Worm (Caenorhabditis elegans) whole organism, L2 larva: ENCODE results near the gene ZK1320.11.

Source experiments
- C34F6.9 ChIP-seq: fragments of 150-350 bp; optimal IDR thresholded peaks from 2 replicates; lab custom pipeline; 2014; ENCODE audit warnings: missing biosample characterization, missing genetic modification characterization
- R02D3.7 ChIP-seq: fragments of 150-350 bp; optimal IDR thresholded peaks from 2 replicates; lab custom pipeline; 2014; ENCODE audit warnings: missing biosample characterization, missing genetic modification characterization
- Y55F3AM.14 ChIP-seq: fragments of 200-800 bp; sonication (Bioruptor generic); optimal IDR thresholded peaks from 2 replicates; lab custom pipeline; 2018; ENCODE audit warnings: mild to moderate bottlenecking, missing genetic modification characterization, missing compliant biosample characterization
- aly-2 ChIP-seq: fragments of 150-350 bp; optimal IDR thresholded peaks from 2 replicates; lab custom pipeline; 2014; ENCODE audit warnings: missing biosample characterization, missing genetic modification characterization
- ama-1 ChIP-seq: fragments of 150-350 bp; optimal IDR thresholded peaks from 2 replicates; lab custom pipeline; 2018; ENCODE audit warnings: inconsistent platforms
- blmp-1 ChIP-seq: sonication (generic microtip); optimal IDR thresholded peaks from 2 replicates; lab custom pipeline; 2017; ENCODE audit warnings: missing genetic modification characterization, mild to moderate bottlenecking, missing compliant biosample characterization, antibody characterized with exemption, moderate library complexity; ENCODE audit not compliant: insufficient read depth
- ceh-16 ChIP-seq: fragments of 150-350 bp; optimal IDR thresholded peaks from 2 replicates; lab custom pipeline; 2014; ENCODE audit warnings: missing biosample characterization, missing genetic modification characterization
- ceh-82 ChIP-seq: fragments of 150-350 bp; optimal IDR thresholded peaks from 2 replicates; lab custom pipeline; 2014; ENCODE audit warnings: missing biosample characterization, missing genetic modification characterization
- crh-2 ChIP-seq: sonication (generic microtip); optimal IDR thresholded peaks from 2 replicates; lab custom pipeline; 2017; ENCODE audit warnings: missing biosample characterization, missing genetic modification characterization
- egl-27 ChIP-seq: sonication (generic microtip); optimal IDR thresholded peaks from 3 replicates; lab custom pipeline; 2017; ENCODE audit warnings: missing biosample characterization, missing genetic modification reagents, missing genetic modification characterization
- elt-1 ChIP-seq: fragments of 150-350 bp; optimal IDR thresholded peaks from 2 replicates; lab custom pipeline; 2014; ENCODE audit warnings: missing biosample characterization, missing genetic modification characterization
- fos-1 ChIP-seq: fragments of 150-350 bp; optimal IDR thresholded peaks from 2 replicates; lab custom pipeline; 2014; ENCODE audit warnings: missing biosample characterization, missing genetic modification characterization
- gmeb-1 ChIP-seq: fragments of 150-350 bp; optimal IDR thresholded peaks from 2 replicates; lab custom pipeline; 2014; ENCODE audit warnings: missing biosample characterization, missing genetic modification characterization
- lin-13 ChIP-seq: fragments of 150-350 bp; optimal IDR thresholded peaks from 2 replicates; lab custom pipeline; 2014; ENCODE audit warnings: missing biosample characterization, missing genetic modification reagents, missing genetic modification characterization
- lsy-2 ChIP-seq, 2 experiments: fragments of 150-350 bp in 1 of 2; sonication (generic microtip) in 1 of 2; optimal IDR thresholded peaks; 2 replicates each; lab custom pipeline; 2014 to 2017; ENCODE audit warnings: missing biosample characterization in 2 of 2, missing genetic modification characterization in 2 of 2
- mab-5 ChIP-seq: fragments of 150-350 bp; optimal IDR thresholded peaks from 2 replicates; lab custom pipeline; 2014; ENCODE audit warnings: missing biosample characterization, missing genetic modification characterization
- mbf-1 ChIP-seq: sonication (generic microtip); optimal IDR thresholded peaks from 2 replicates; lab custom pipeline; 2017; ENCODE audit warnings: missing biosample characterization, missing genetic modification characterization
- mdl-1 ChIP-seq, 2 experiments: fragments of 150-350 bp in 1 of 2; sonication (generic microtip) in 1 of 2; optimal IDR thresholded peaks; 2 replicates each; lab custom pipeline; 2017; ENCODE audit warnings: missing biosample characterization in 2 of 2, missing genetic modification characterization in 2 of 2
- nhr-10 ChIP-seq: sonication (generic microtip); optimal IDR thresholded peaks from 2 replicates; lab custom pipeline; 2017; ENCODE audit warnings: missing biosample characterization, missing genetic modification characterization
- nhr-129 ChIP-seq: fragments of 150-350 bp; optimal IDR thresholded peaks from 2 replicates; lab custom pipeline; 2014; ENCODE audit warnings: missing biosample characterization, missing genetic modification characterization
- nhr-21 ChIP-seq: fragments of 150-350 bp; optimal IDR thresholded peaks from 2 replicates; lab custom pipeline; 2014; ENCODE audit warnings: missing biosample characterization, missing genetic modification characterization
- nhr-23 ChIP-seq: fragments of 150-350 bp; optimal IDR thresholded peaks from 2 replicates; lab custom pipeline; 2014; ENCODE audit warnings: missing biosample characterization, missing genetic modification reagents, missing genetic modification characterization
- nhr-237 ChIP-seq: fragments of 150-350 bp; optimal IDR thresholded peaks from 2 replicates; lab custom pipeline; 2014; ENCODE audit warnings: missing biosample characterization, missing genetic modification characterization
- nhr-25 ChIP-seq: fragments of 150-350 bp; sonication (generic microtip); optimal IDR thresholded peaks from 3 replicates; lab custom pipeline; 2014; ENCODE audit warnings: missing biosample characterization, missing genetic modification characterization
- nhr-6 ChIP-seq: fragments of 150-350 bp; optimal IDR thresholded peaks from 2 replicates; lab custom pipeline; 2014; ENCODE audit warnings: missing biosample characterization, missing genetic modification characterization
- nhr-77 ChIP-seq: fragments of 150-350 bp; optimal IDR thresholded peaks from 2 replicates; lab custom pipeline; 2014; ENCODE audit warnings: missing biosample characterization, missing genetic modification characterization
- sem-4 ChIP-seq: fragments of 150-350 bp; optimal IDR thresholded peaks from 2 replicates; lab custom pipeline; 2014; ENCODE audit warnings: missing biosample characterization, missing genetic modification reagents, missing genetic modification characterization
- skn-1 ChIP-seq: sonication (generic microtip); optimal IDR thresholded peaks from 2 replicates; lab custom pipeline; 2017; ENCODE audit warnings: missing biosample characterization, missing genetic modification characterization
- sma-3 ChIP-seq: sonication (generic microtip); optimal IDR thresholded peaks from 2 replicates; lab custom pipeline; 2016; ENCODE audit warnings: missing genetic modification reagents, missing genetic modification characterization, missing compliant biosample characterization
- sma-9 ChIP-seq, 2 experiments: fragments of 150-350 bp in 1 of 2; sonication (generic microtip) in 1 of 2; optimal IDR thresholded peaks; 2 replicates each; lab custom pipeline; 2014 to 2016; ENCODE audit warnings: missing genetic modification characterization in 2 of 2, mild to moderate bottlenecking in 1 of 2, missing biosample characterization in 1 of 2, missing compliant biosample characterization in 1 of 2, missing genetic modification reagents in 1 of 2, moderate library complexity in 1 of 2
- snpc-4 ChIP-seq: fragments of 150-350 bp; optimal IDR thresholded peaks from 2 replicates; lab custom pipeline; 2014; ENCODE audit warnings: missing biosample characterization, missing genetic modification characterization
- unc-55 ChIP-seq: fragments of 150-350 bp; sonication (generic microtip); optimal IDR thresholded peaks from 3 replicates; lab custom pipeline; 2014; ENCODE audit warnings: missing biosample characterization, missing genetic modification reagents, missing genetic modification characterization
- unc-62 ChIP-seq: fragments of 150-350 bp; optimal IDR thresholded peaks from 2 replicates; lab custom pipeline; 2014; ENCODE audit warnings: missing biosample characterization, missing genetic modification reagents, missing genetic modification characterization
- zag-1 ChIP-seq: fragments of 150-350 bp; optimal IDR thresholded peaks from 2 replicates; lab custom pipeline; 2014; ENCODE audit warnings: missing biosample characterization, missing genetic modification characterization
- ztf-1 ChIP-seq: fragments of 200-800 bp; sonication (Bioruptor generic); conservative IDR thresholded peaks from 2 replicates; pipeline ENCODE4 v1.3.6; 2022; ENCODE audit warnings: missing genetic modification characterization, missing compliant biosample characterization

ZK1320.11 gene

DNA sequence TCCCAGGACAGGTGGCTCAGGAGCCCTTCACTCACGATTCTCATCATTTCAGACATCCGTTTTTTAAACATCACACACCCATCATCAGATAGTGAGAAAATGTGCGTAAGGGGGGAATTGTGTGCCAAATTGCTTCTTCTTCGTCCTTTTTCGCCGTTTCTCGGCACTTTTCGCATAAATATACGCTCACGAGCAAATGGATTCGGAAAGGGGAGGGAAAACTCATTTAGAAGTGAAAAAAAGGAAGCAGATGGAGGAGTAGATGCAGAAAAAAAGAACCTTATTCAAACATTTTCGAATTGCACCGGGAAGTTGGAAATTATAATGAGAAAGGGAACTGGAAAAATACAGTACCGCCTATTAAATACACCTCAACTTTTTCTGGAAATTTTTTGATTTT is 14.6 kb downstream of the ZK1320.11 start:
- no peak for TF ChIP-seq sem-4 (tag; lab: Kevin White, UChicago)
- TF ChIP-seq snpc-4 (tag; lab: Kevin White, UChicago): no peak
- TF ChIP-seq nhr-10 (tag; lab: Kevin White, UChicago): no peak
- no peak for TF ChIP-seq elt-1 (tag; lab: Kevin White, UChicago)
- TF ChIP-seq sma-3: no peak
- TF ChIP-seq mbf-1 (tag; lab: Kevin White, UChicago): no peak
- TF ChIP-seq gmeb-1 (tag; lab: Kevin White, UChicago): no peak
- no peak for TF ChIP-seq ceh-82 (tag; lab: Kevin White, UChicago)
- TF ChIP-seq skn-1 (tag; lab: Kevin White, UChicago): no peak
- TF ChIP-seq lin-13 (GFP tag; lab: Kevin White, UChicago): no peak
- TF ChIP-seq mab-5 (tag; lab: Kevin White, UChicago): no peak
- TF ChIP-seq fos-1: no peak
- TF ChIP-seq mdl-1 (tag; optimal IDR thresholded peaks at IDR 0.05; lab: Kevin White, UChicago): no peak
- TF ChIP-seq ztf-1 (GFP tag; lab: Robert Waterston, UW): no peak

ce11 chrII:9684175-9684574 is 16.8 kb downstream of the ZK1320.11 start:
- TF ChIP-seq Y55F3AM.14 (GFP tag; lab: Kevin White, UChicago) (no peak), ceh-16 (tag; lab: Kevin White, UChicago) (no peak), ama-1 (lab: Kevin White, UChicago) (no peak), snpc-4 (tag; lab: Kevin White, UChicago) (no peak), nhr-25 (tag; lab: Kevin White, UChicago) (no peak), nhr-6 (no peak), nhr-129 (tag; lab: Kevin White, UChicago) (no peak), gmeb-1 (tag; lab: Kevin White, UChicago) (no peak), blmp-1 (tag; lab: Kevin White, UChicago) (no peak), nhr-23 (tag; lab: Kevin White, UChicago) (no peak), elt-1 (tag; lab: Kevin White, UChicago) (no peak), mab-5 (tag; lab: Kevin White, UChicago) (no peak), sma-9 (GFP tag; optimal IDR thresholded peaks at IDR 0.05; lab: Kevin White, UChicago) (no peak), sma-9 (tag; optimal IDR thresholded peaks at IDR 0.05; lab: Kevin White, UChicago) (no peak), nhr-21 (no peak), unc-55 (no peak), lin-13 (GFP tag; lab: Kevin White, UChicago) (no peak), zag-1 (tag; lab: Kevin White, UChicago) (no peak), R02D3.7 (no peak)
- TF ChIP-seq, all 48 proteins: peak for 0

DNA sequence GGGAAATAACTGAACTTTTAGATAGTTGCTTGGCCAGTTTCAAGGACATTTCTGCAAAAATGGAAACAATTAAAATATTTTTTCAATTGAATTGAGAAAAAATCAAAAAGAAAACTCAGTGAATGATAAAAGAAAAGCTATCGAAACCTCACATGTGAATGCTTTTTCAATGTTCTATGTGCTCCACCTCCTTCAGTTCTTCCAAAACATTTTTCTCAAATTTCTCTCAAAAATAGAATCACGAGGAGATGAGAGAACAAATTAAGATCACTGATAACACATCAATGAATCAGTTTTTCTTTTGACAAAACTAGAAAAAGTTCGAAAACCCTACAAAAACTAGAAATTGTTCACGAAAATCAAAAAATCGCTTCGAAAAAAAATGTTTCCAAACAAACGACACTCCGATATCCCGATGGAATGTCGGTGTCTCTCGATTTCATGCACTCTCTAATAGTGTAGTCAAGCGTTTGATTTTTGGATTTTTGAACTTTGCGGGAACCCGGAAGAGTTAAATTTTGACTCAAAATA is 19.3 kb downstream of the ZK1320.11 start, which contains the start of gene ZK1320.9:
ZK1320.9 (minus strand) TSS at position 51 of the 531 bp plus-strand sequence.
- TF ChIP-seq crh-2 (tag; lab: Kevin White, UChicago) (peak; percentile 8), unc-62 (no peak), aly-2 (no peak), snpc-4 (tag; lab: Kevin White, UChicago) (no peak), gmeb-1 (tag; lab: Kevin White, UChicago) (peak; percentile 28), nhr-77 (tag; lab: Kevin White, UChicago) (no peak), unc-55 (peak; percentile 25), mbf-1 (tag; lab: Kevin White, UChicago) (no peak), nhr-237 (no peak), C34F6.9 (tag; lab: Kevin White, UChicago) (peak; percentile 19), nhr-129 (tag; lab: Kevin White, UChicago) (peak; percentile 34), lsy-2 (tag; optimal IDR thresholded peaks at IDR 0.05; lab: Kevin White, UChicago) (peak in 1 of 2 experiments; percentile 46), sma-9 (GFP tag; optimal IDR thresholded peaks at IDR 0.05; lab: Kevin White, UChicago) (peak; percentile 33), sma-9 (tag; optimal IDR thresholded peaks at IDR 0.05; lab: Kevin White, UChicago) (no peak), fos-1 (peak; percentile 47), nhr-10 (tag; lab: Kevin White, UChicago) (no peak)

DNA sequence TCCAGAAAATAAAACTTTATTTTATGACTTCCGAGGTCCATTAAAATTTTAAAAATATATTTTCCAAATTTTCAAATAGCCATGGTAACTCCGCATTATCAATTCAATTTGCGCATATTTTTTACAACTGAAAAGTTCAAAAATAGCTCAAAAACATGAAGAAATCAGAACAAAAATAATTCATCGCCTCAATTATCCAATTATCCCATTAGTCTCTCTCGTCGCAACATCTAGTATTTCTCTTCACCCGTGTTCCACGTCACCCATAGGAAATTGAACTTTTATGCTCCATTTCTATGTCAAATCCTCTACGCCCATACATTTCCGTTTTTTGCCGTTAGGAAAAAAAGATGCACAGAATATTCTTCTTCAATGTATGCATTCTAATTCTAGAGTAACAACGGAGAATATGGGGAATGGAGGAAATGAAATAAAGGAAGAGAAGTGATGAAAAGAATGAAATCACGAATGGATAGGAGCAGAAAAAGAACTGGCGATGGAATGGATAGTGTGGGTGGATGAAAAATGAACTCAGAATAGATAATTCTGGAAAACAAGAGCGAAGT is 22.7 kb downstream of the ZK1320.11 start:
- peak; percentile 9 for TF ChIP-seq sma-9 (GFP tag; optimal IDR thresholded peaks at IDR 0.05; lab: Kevin White, UChicago)
- no peak for TF ChIP-seq sma-9 (tag; optimal IDR thresholded peaks at IDR 0.05; lab: Kevin White, UChicago)
- peak; percentile 21 for TF ChIP-seq C34F6.9 (tag; lab: Kevin White, UChicago)
- TF ChIP-seq egl-27 (tag; lab: Kevin White, UChicago): peak; percentile 33
- TF ChIP-seq lsy-2 (tag; optimal IDR thresholded peaks at IDR 0.05; lab: Kevin White, UChicago): peak in 1 of 2 experiments; percentile 10
- TF ChIP-seq ceh-16 (tag; lab: Kevin White, UChicago): no peak
- TF ChIP-seq crh-2 (tag; lab: Kevin White, UChicago): peak; percentile 48
